Fruit fly (Drosophila melanogaster): Measurements from ENCODE around the gene CG1637.

The CG1637 gene

DNA sequence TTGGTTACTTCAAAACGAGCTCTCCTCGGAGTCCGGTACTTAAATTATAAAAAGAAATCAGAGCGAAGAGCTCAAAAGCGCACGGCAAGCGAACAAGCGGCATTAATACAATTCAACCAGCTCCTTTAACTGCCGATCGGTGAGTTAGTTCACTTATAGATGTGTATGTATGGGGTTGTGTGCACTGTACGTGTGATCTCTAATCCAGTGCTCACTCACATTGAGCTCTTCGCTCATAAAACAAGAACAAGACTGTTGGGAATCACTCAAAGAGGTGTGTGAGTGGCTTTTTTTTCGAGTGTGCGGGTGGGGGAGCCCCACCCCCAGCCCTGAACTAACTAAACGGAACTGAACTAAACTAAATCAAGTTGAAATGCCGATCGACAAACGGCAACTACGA lies 13.5 kb upstream of the CG1637 start, which contains the start of gene Ork1:
TSS of gene Ork1 (minus strand) at position 101 of the 400 bp plus-strand sequence.
- TF ChIP-seq z (GFP tag; IDR thresholded peaks at IDR 0.05): peak; percentile 88
- no peak for TF ChIP-seq Elba2 (GFP tag; optimal IDR thresholded peaks at IDR 0.05)

DNA sequence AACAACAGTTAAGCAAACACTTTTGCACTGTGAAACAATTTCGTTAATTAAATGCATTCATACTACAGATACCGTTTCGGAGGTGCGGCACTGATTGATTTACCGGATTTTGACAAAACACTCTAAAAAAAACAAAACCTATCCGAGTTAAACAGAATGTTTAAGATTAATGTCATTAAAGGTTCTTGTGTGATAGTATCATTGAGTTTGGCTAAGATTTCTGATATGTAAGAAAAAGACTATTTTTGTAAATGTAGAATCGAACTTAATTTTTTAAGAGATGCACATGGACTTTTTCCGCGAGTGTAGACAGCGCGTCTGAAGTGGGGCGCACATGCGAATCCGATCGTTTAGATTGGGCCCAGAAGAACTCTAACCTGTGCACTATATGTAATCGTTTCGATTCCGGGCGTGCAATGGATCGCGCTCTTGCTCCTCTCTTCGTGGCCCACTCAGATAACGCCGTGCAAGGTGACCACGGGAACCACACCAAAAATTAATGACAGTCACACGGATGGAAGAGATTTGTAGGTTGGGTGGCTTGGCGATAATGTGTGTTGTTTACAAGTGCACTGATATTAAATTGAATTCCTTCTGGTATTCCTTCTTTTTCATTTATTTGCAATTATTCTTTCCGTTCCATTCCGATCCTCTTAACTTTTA lies 12.4 kb upstream of the CG1637 start:
- TF ChIP-seq CG18619 (GFP tag; optimal IDR thresholded peaks at IDR 0.05): no peak
- TF ChIP-seq CG11456 (GFP tag; IDR thresholded peaks at IDR 0.05): no peak
- no peak for TF ChIP-seq stwl (tag; optimal IDR thresholded peaks at IDR 0.05)
- TF ChIP-seq bab2 (GFP tag; optimal IDR thresholded peaks at IDR 0.05): no peak
- TF ChIP-seq toy (GFP tag; IDR thresholded peaks at IDR 0.05): no peak
- no peak for TF ChIP-seq CG1792 (GFP tag; optimal IDR thresholded peaks at IDR 0.05)
- TF ChIP-seq dpn (GFP tag; optimal IDR thresholded peaks at IDR 0.05): no peak
- TF ChIP-seq CG16815 (GFP tag; optimal IDR thresholded peaks at IDR 0.05): no peak
- TF ChIP-seq CG6683 (GFP tag; optimal IDR thresholded peaks at IDR 0.05): no peak
- TF ChIP-seq Fer2 (tag; optimal IDR thresholded peaks at IDR 0.05): no peak
- TF ChIP-seq org-1 (GFP tag; optimal IDR thresholded peaks at IDR 0.05): no peak
- no peak for TF ChIP-seq otp (GFP tag; IDR thresholded peaks at IDR 0.05)
- no peak for TF ChIP-seq CG6689 (GFP tag; IDR thresholded peaks at IDR 0.05)
- no peak for TF ChIP-seq crol (GFP tag; IDR thresholded peaks at IDR 0.05)
- TF ChIP-seq wdn (GFP tag; IDR thresholded peaks at IDR 0.05): no peak

DNA sequence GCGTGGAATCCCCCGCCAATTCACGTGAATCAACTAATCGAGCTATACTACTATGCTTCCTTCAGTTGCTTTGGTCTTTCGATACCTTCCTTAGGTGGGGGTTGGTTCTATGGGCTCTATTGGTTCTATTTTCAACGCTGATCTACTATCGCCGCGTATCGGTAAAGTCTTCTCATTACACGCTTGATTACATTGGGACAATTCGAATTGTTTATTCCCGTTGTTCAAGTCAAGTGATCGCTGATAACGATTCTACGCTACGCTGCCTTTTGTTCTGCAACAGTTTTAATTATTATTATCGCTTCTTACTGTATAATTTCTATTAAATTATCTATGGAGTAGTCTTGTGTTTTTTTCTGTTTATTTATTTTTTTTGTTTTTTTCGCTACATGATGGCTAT lies 9.9 kb upstream of the CG1637 start:
- peak; percentile 74 for TF ChIP-seq grn (GFP tag; optimal IDR thresholded peaks at IDR 0.05)
- no peak for TF ChIP-seq peb (GFP tag; IDR thresholded peaks at IDR 0.05)
- TF ChIP-seq exex (tag; optimal IDR thresholded peaks at IDR 0.05): peak; percentile 91
- TF ChIP-seq inv (GFP tag; IDR thresholded peaks at IDR 0.05; ENCODE audit: partially characterized antibody): no peak
- peak; percentile 33 for TF ChIP-seq sug (tag; optimal IDR thresholded peaks at IDR 0.05)
- peak; percentile 39 for TF ChIP-seq mirr (GFP tag; optimal IDR thresholded peaks at IDR 0.05)
- TF ChIP-seq cwo (GFP tag; optimal IDR thresholded peaks at IDR 0.05): peak; percentile 15
- TF ChIP-seq CG15011 (GFP tag; optimal IDR thresholded peaks at IDR 0.05): no peak
- TF ChIP-seq CG11560 (tag; IDR thresholded peaks at IDR 0.05): no peak
- no peak for TF ChIP-seq wor (GFP tag; IDR thresholded peaks at IDR 0.05)
- TF ChIP-seq lov (optimal IDR thresholded peaks at IDR 0.05): no peak
- TF ChIP-seq lov (GFP tag; IDR thresholded peaks at IDR 0.05): no peak

DNA sequence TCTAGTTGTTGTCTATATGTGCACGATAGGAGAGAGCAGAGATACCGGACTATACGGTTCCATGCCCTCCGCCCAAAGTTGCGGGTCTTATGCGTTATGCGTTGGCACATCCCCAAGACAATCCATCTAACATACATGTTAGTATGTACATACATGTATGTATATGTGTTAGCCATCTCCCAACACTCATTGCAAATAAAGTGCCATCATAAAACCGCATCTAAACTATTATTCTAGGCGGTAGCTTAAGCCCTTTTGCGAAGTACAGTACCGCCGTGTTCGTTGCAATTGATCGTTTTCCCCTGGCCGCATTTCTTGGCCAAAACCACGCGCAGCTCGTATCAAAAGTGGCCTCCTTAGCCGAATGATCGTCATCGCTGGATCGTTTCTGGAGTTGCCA lies 8.7 kb upstream of the CG1637 start:
- no peak for TF ChIP-seq Lim3 (GFP tag; IDR thresholded peaks at IDR 0.05)
- TF ChIP-seq ssp (GFP tag; IDR thresholded peaks at IDR 0.05): no peak
- no peak for TF ChIP-seq slbo (GFP tag; IDR thresholded peaks at IDR 0.05)
- TF ChIP-seq Eip74EF (GFP tag; optimal IDR thresholded peaks at IDR 0.05): no peak
- no peak for TF ChIP-seq CG7372 (GFP tag; IDR thresholded peaks at IDR 0.05)
- TF ChIP-seq Scr (GFP tag; IDR thresholded peaks at IDR 0.05; ENCODE audit: partially characterized antibody): no peak
- TF ChIP-seq sens (GFP tag): peak; percentile 37
- no peak for TF ChIP-seq Ssrp (tag; optimal IDR thresholded peaks at IDR 0.05)
- TF ChIP-seq da (GFP tag; optimal IDR thresholded peaks at IDR 0.05): no peak
- no peak for TF ChIP-seq Vsx1 (GFP tag; optimal IDR thresholded peaks at IDR 0.05)
- TF ChIP-seq CG7786 (GFP tag; optimal IDR thresholded peaks at IDR 0.05): peak; percentile 12
- no peak for TF ChIP-seq corto (GFP tag; optimal IDR thresholded peaks at IDR 0.05)
- no peak for TF ChIP-seq CG31365 (tag; optimal IDR thresholded peaks at IDR 0.05)
- no peak for TF ChIP-seq CG1603 (tag; optimal IDR thresholded peaks at IDR 0.05)
- TF ChIP-seq gem (tag; optimal IDR thresholded peaks at IDR 0.05): no peak
- no peak for TF ChIP-seq nmo (GFP tag; optimal IDR thresholded peaks at IDR 0.05)
- no peak for TF ChIP-seq ind (GFP tag; optimal IDR thresholded peaks at IDR 0.05)
- TF ChIP-seq MESR4 (GFP tag; optimal IDR thresholded peaks at IDR 0.05): no peak
- peak; percentile 94 for TF ChIP-seq CG10274 (GFP tag; optimal IDR thresholded peaks at IDR 0.05)

Data from whole organism, embryonic.